Fruit fly (Drosophila melanogaster): ENCODE results near the gene CG7131.

The CG7131 gene

DNA sequence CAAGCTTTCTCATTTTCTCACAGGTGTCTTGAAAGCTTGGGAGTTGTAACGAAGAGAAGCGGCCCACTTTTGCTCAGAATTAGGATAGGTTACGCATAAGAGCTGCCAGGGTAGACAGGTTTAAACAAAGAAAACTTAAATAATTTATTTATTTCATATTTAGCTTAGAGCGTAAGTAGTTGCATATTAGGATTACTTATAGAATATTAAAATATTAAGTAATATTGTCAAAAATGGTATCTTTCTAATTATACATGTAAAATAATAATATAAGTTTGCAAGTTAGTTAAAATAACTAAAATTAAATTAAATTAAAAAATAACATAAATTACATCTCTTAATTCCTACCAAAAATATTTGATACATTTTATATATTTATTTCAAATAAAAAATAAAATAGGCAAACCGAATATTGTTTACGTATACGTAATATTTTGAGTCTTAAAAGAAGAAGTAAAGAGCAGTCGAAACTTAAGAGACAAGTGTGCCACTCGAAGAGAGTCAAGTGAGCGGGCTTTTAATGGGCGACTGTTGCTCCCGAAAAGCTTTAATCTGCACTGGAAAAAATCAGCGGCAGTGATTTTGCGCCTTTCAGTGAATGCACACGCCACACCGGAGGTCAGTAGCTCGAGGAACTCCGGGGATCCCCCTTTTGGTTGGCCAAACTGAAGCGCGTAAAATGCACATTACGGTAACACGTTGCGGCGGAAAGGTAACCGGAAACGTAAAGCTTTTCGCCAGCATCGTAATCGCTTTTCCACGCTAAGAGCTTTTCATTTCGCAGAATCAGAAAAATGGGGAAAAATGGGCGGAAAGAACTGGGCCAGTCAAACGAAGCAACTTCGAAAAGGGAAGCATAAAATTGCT lies 26.5 kb upstream of the CG7131 start (continued):
- TF ChIP-seq Ravus (GFP tag; IDR thresholded peaks at IDR 0.05) (no peak), esg (GFP tag; conservative IDR thresholded peaks at IDR 0.05) (0 out of 2 replicates have a peak, but pooled peaks have one; percentile 19), grau (tag; optimal IDR thresholded peaks at IDR 0.05) (peak; percentile 46), NK7.1 (GFP tag; optimal IDR thresholded peaks at IDR 0.05) (no peak), schlank (tag; optimal IDR thresholded peaks at IDR 0.05) (no peak), CG3995 (GFP tag; optimal IDR thresholded peaks at IDR 0.05) (no peak), org-1 (GFP tag; optimal IDR thresholded peaks at IDR 0.05) (no peak), sob (GFP tag; IDR thresholded peaks at IDR 0.05) (peak; percentile 38), CG18262 (tag; optimal IDR thresholded peaks at IDR 0.05) (peak; percentile 24), trem (tag; optimal IDR thresholded peaks at IDR 0.05) (no peak), CG13287 (GFP tag; IDR thresholded peaks at IDR 0.05; ENCODE audit: partially characterized antibody) (peak; percentile 28; the same call in 1 of the 2 replicates), zfh1 (GFP tag; IDR thresholded peaks at IDR 0.05) (no peak; the same call in 2 of the 3 replicates), HmgZ (tag; optimal IDR thresholded peaks at IDR 0.05) (no peak), hb (GFP tag; IDR thresholded peaks at IDR 0.05; ENCODE audit: partially characterized antibody) (no peak), sqz (GFP tag; optimal IDR thresholded peaks at IDR 0.05) (no peak), fru (optimal IDR thresholded peaks at IDR 0.05) (no peak), chn (GFP tag; optimal IDR thresholded peaks at IDR 0.05) (peak; percentile 19), ind (GFP tag; optimal IDR thresholded peaks at IDR 0.05) (peak; percentile 31), jing (GFP tag; optimal IDR thresholded peaks at IDR 0.05) (no peak), CG15073 (GFP tag; optimal IDR thresholded peaks at IDR 0.05) (no peak), CG7987 (GFP tag; optimal IDR thresholded peaks at IDR 0.05) (no peak), cwo (GFP tag; optimal IDR thresholded peaks at IDR 0.05) (no peak), CG12155 (GFP tag; optimal IDR thresholded peaks at IDR 0.05) (no peak), Dip3 (GFP tag; optimal IDR thresholded peaks at IDR 0.05) (peak; percentile 14), CG13775 (GFP tag; optimal IDR thresholded peaks at IDR 0.05) (no peak), CG4707 (GFP tag; optimal IDR thresholded peaks at IDR 0.05) (no peak), grn (GFP tag; optimal IDR thresholded peaks at IDR 0.05) (no peak), chif (GFP tag; optimal IDR thresholded peaks at IDR 0.05) (no peak), tin (GFP tag; optimal IDR thresholded peaks at IDR 0.05) (no peak), ab (GFP tag; optimal IDR thresholded peaks at IDR 0.05) (no peak), otp (GFP tag; IDR thresholded peaks at IDR 0.05) (no peak), Doc2 (GFP tag; IDR thresholded peaks at IDR 0.05) (no peak), Dref (GFP tag; IDR thresholded peaks at IDR 0.05) (no peak), gro (GFP tag; optimal IDR thresholded peaks at IDR 0.05) (no peak), wdn (GFP tag; IDR thresholded peaks at IDR 0.05) (no peak), sens (GFP tag) (peak; percentile 82), stwl (tag; optimal IDR thresholded peaks at IDR 0.05) (no peak), usp (GFP tag; optimal IDR thresholded peaks at IDR 0.05) (no peak), ash1 (GFP tag; optimal IDR thresholded peaks at IDR 0.05) (no peak), peb (GFP tag; IDR thresholded peaks at IDR 0.05) (no peak), HLH4C (GFP tag; IDR thresholded peaks at IDR 0.05; ENCODE audit: partially characterized antibody) (no peak), CG13894 (tag; optimal IDR thresholded peaks at IDR 0.05) (peak; percentile 2), Aef1 (GFP tag; IDR thresholded peaks at IDR 0.05) (peak; percentile 14; the same call in 1 of the 3 replicates), shn (GFP tag; optimal IDR thresholded peaks at IDR 0.05) (no peak), Optix (GFP tag; IDR thresholded peaks at IDR 0.05) (no peak), sens-2 (GFP tag; IDR thresholded peaks at IDR 0.05) (no peak), tgo (GFP tag; IDR thresholded peaks at IDR 0.05) (peak; percentile 20; the same call in 1 of the 3 replicates), CG17829 (tag; optimal IDR thresholded peaks at IDR 0.05) (no peak), CG2678 (tag; optimal IDR thresholded peaks at IDR 0.05) (peak; percentile 46), her (GFP tag; optimal IDR thresholded peaks at IDR 0.05) (peak; percentile 48), CG18619 (GFP tag; optimal IDR thresholded peaks at IDR 0.05) (no peak)

Data from whole organism, embryonic.